Worm (Caenorhabditis elegans) whole organism, L2 larva: ENCODE data around the gene rgef-1.

Experiments
- alr-1 ChIP-seq: fragments of 150-350 bp; optimal IDR thresholded peaks from 2 replicates; lab custom pipeline; 2014; ENCODE audit warnings: missing biosample characterization, missing genetic modification characterization
- ama-1 ChIP-seq: fragments of 150-350 bp; optimal IDR thresholded peaks from 2 replicates; lab custom pipeline; 2018; ENCODE audit warnings: inconsistent platforms
- ceh-16 ChIP-seq: fragments of 150-350 bp; optimal IDR thresholded peaks from 2 replicates; lab custom pipeline; 2014; ENCODE audit warnings: missing biosample characterization, missing genetic modification characterization
- elt-3 ChIP-seq: sonication (generic microtip); optimal IDR thresholded peaks from 2 replicates; lab custom pipeline; 2017; ENCODE audit warnings: missing biosample characterization, missing genetic modification characterization
- nhr-21 ChIP-seq: fragments of 150-350 bp; optimal IDR thresholded peaks from 2 replicates; lab custom pipeline; 2014; ENCODE audit warnings: missing biosample characterization, missing genetic modification characterization
- nhr-237 ChIP-seq: fragments of 150-350 bp; optimal IDR thresholded peaks from 2 replicates; lab custom pipeline; 2014; ENCODE audit warnings: missing biosample characterization, missing genetic modification characterization
- nhr-77 ChIP-seq: fragments of 150-350 bp; optimal IDR thresholded peaks from 2 replicates; lab custom pipeline; 2014; ENCODE audit warnings: missing biosample characterization, missing genetic modification characterization
- peb-1 ChIP-seq: fragments of 150-350 bp; optimal IDR thresholded peaks from 2 replicates; lab custom pipeline; 2014; ENCODE audit warnings: missing biosample characterization, missing genetic modification characterization
- skn-1 ChIP-seq: sonication (generic microtip); optimal IDR thresholded peaks from 2 replicates; lab custom pipeline; 2017; ENCODE audit warnings: missing biosample characterization, missing genetic modification characterization
- unc-62 ChIP-seq: fragments of 150-350 bp; optimal IDR thresholded peaks from 2 replicates; lab custom pipeline; 2014; ENCODE audit warnings: missing biosample characterization, missing genetic modification reagents, missing genetic modification characterization
- zag-1 ChIP-seq: fragments of 150-350 bp; optimal IDR thresholded peaks from 2 replicates; lab custom pipeline; 2014; ENCODE audit warnings: missing biosample characterization, missing genetic modification characterization

ce11 chrV:9524099-9524498, 37.4 kb downstream of the rgef-1 start, which contains the start of gene C50F4.9:
- TF ChIP-seq alr-1 (no peak), ceh-16 (tag; lab: Kevin White, UChicago) (no peak), unc-62 (GFP tag; lab: Kevin White, UChicago) (no peak), ama-1 (lab: Kevin White, UChicago) (no peak), nhr-77 (tag; lab: Kevin White, UChicago) (no peak), zag-1 (tag; lab: Kevin White, UChicago) (no peak), nhr-21 (tag; lab: Kevin White, UChicago) (no peak), nhr-237 (tag; lab: Kevin White, UChicago) (no peak), skn-1 (tag; lab: Kevin White, UChicago) (no peak), peb-1 (no peak), elt-3 (tag; lab: Kevin White, UChicago) (no peak)
